Fruit fly (Drosophila melanogaster) S2 (cell line): ENCODE data around the gene PH4alphaNE1.

Experiments
- CG8478 ChIP-seq: fragments of >200 bp; optimal IDR thresholded peaks from 2 replicates; lab custom pipeline; 2018
- CTCF ChIP-seq, 2 experiments: fragments of >200 bp; optimal IDR thresholded peaks; 2 replicates each; lab custom pipeline; 2018

- no peak for TF ChIP-seq CG8478 (lab: Kevin White, UChicago)
- TF ChIP-seq CTCF (optimal IDR thresholded peaks at IDR 0.05; lab: Kevin White, UChicago): no peak
These were observed 5.5 kb upstream of the PH4alphaNE1 start, which contains the start of the genes PH4alphaSG1 and CG15539 for dm6 chr3R:30505561-30506037.
